Worm (Caenorhabditis elegans) whole organism, L2 larva: ENCODE data around the gene Y38H8A.1.

Experiments used
- elt-3 ChIP-seq: sonication (generic microtip); optimal IDR thresholded peaks from 2 replicates; lab custom pipeline; 2017; ENCODE audit warnings: missing biosample characterization, missing genetic modification characterization
- lin-39 ChIP-seq: fragments of 150-350 bp; optimal IDR thresholded peaks from 2 replicates; lab custom pipeline; 2014; ENCODE audit warnings: missing biosample characterization, missing genetic modification reagents, missing genetic modification characterization
- nhr-11 ChIP-seq: fragments of 150-350 bp; optimal IDR thresholded peaks from 2 replicates; lab custom pipeline; 2014; ENCODE audit warnings: missing biosample characterization, missing genetic modification characterization
- nhr-23 ChIP-seq: fragments of 150-350 bp; optimal IDR thresholded peaks from 2 replicates; lab custom pipeline; 2014; ENCODE audit warnings: missing biosample characterization, missing genetic modification reagents, missing genetic modification characterization
- nhr-25 ChIP-seq: fragments of 150-350 bp; sonication (generic microtip); optimal IDR thresholded peaks from 3 replicates; lab custom pipeline; 2014; ENCODE audit warnings: missing biosample characterization, missing genetic modification characterization
- nhr-6 ChIP-seq: fragments of 150-350 bp; optimal IDR thresholded peaks from 2 replicates; lab custom pipeline; 2014; ENCODE audit warnings: missing biosample characterization, missing genetic modification characterization
- skn-1 ChIP-seq: sonication (generic microtip); optimal IDR thresholded peaks from 2 replicates; lab custom pipeline; 2017; ENCODE audit warnings: missing biosample characterization, missing genetic modification characterization
- unc-39 ChIP-seq: fragments of 150-350 bp; optimal IDR thresholded peaks from 2 replicates; lab custom pipeline; 2014; ENCODE audit warnings: missing biosample characterization, missing genetic modification characterization
- unc-62 ChIP-seq: fragments of 150-350 bp; optimal IDR thresholded peaks from 2 replicates; lab custom pipeline; 2014; ENCODE audit warnings: missing biosample characterization, missing genetic modification reagents, missing genetic modification characterization

DNA sequence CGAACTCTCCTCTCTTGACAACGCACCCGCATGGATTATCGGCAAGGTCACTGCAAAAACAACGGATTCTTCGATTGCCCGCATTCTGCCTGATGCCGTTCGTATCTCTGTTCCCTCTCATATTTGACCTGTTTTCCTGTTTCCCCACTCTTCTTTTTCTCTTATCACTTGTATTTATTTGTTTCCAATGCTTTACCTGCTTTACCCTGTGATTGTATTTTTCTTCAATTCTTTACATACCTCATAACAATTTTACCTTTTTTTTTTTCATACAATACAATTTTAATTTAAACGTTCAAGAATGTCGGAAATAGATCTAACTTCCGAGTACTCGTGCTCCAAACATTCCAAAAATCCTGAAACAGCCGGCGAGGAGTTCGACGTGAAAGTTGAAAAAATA is 26.4 kb downstream of the Y38H8A.1 start, which contains the start of gene afmd-2:
- TF ChIP-seq nhr-6 (tag; lab: Kevin White, UChicago) = no peak
- TF ChIP-seq nhr-23 (tag; lab: Kevin White, UChicago) = no peak
- no peak for TF ChIP-seq elt-3
- no peak for TF ChIP-seq unc-62 (GFP tag; lab: Kevin White, UChicago)
- no peak for TF ChIP-seq nhr-11 (tag; lab: Kevin White, UChicago)
- no peak for TF ChIP-seq skn-1 (tag; lab: Kevin White, UChicago)
- no peak for TF ChIP-seq nhr-25 (tag; lab: Kevin White, UChicago)
- no peak for TF ChIP-seq unc-39 (tag; lab: Kevin White, UChicago)
- TF ChIP-seq lin-39 (tag; lab: Kevin White, UChicago) = no peak
